Worm (Caenorhabditis elegans) whole organism, L4 larva: Measurements from ENCODE around the gene nhr-60.

ENCODE experiments used
- nhr-237 ChIP-seq: sonication (generic microtip); optimal IDR thresholded peaks from 2 replicates; lab custom pipeline; 2017; ENCODE audit warnings: missing biosample characterization, missing genetic modification characterization
- nhr-6 ChIP-seq: fragments of 150-350 bp; optimal IDR thresholded peaks from 2 replicates; lab custom pipeline; 2014; ENCODE audit warnings: missing biosample characterization, missing genetic modification characterization
- nhr-76 ChIP-seq: fragments of 150-350 bp; optimal IDR thresholded peaks from 2 replicates; lab custom pipeline; 2014; ENCODE audit warnings: missing biosample characterization, missing genetic modification characterization
- pqm-1 ChIP-seq: sonication (generic microtip); optimal IDR thresholded peaks from 2 replicates; lab custom pipeline; 2017; ENCODE audit warnings: missing biosample characterization, missing genetic modification characterization
- skn-1 ChIP-seq: fragments of 150-350 bp; optimal IDR thresholded peaks from 2 replicates; lab custom pipeline; 2014; ENCODE audit warnings: missing biosample characterization, missing genetic modification characterization
- zip-11 ChIP-seq: fragments of 200-800 bp; sonication (Bioruptor generic); IDR thresholded peaks from 2 replicates; pipeline ENCODE4 v1.3.6; 2022; ENCODE audit warnings: missing genetic modification characterization, missing compliant biosample characterization

- TF ChIP-seq nhr-6 (tag; lab: Kevin White, UChicago): no peak
- TF ChIP-seq zip-11 (GFP tag; lab: Robert Waterston, UW): no peak
- no peak for TF ChIP-seq nhr-76 (tag; lab: Kevin White, UChicago)
- TF ChIP-seq nhr-237 (tag; lab: Kevin White, UChicago): no peak
- TF ChIP-seq pqm-1 (tag; lab: Kevin White, UChicago): no peak
- TF ChIP-seq skn-1 (tag; lab: Kevin White, UChicago): no peak
These were observed 37.4 kb upstream of the nhr-60 start, which contains the start of gene F54B8.1 for ce11 chrV:15810446-15810845.
